Worm (Caenorhabditis elegans): ENCODE measurements around the gene nhr-1.

Gene nhr-1

DNA sequence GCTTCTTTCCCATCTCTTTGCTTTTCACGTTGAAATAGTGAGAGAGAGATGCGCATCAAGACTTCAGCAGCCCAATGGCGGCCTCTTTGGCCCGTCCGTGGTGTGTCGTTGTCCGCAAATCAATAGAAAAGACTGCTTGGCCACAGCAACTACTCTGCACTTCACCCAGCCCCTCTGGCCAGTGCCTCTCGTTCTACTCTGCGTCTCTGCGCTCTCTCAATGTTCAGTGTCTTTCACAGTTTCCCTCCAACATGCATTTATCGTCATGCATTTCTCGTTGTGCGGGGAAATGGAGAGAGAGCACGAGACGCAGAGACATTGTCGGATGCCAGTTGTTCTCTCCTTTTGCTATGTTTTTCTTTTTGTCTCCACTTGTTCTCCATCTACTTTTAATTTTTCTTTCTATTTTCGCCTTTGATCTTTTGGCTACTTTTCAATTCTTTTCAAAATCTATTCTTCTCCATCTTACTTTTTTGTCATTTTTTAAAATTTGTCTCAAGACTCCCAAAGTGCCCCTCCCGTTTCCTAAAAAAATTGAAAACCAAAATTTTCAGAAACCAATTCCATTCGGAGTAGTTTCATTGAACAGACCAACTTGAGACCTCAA is at the start of gene nhr-1:
nhr-1 (plus strand) TSS at position 557 of the 607 bp plus-strand sequence.
- TF ChIP-seq nhr-237 (tag; optimal IDR thresholded peaks at IDR 0.05) (peak; percentile 46), lin-1 (GFP tag; IDR thresholded peaks at IDR 0.05) (peak; percentile 44; the same call in 1 of the 2 replicates), F10B5.3 (tag; optimal IDR thresholded peaks at IDR 0.05) (peak; percentile 40), jun-1 (tag; optimal IDR thresholded peaks at IDR 0.05) (no peak), nhr-10 (tag; optimal IDR thresholded peaks at IDR 0.05) (peak; percentile 5), hlh-11 (tag; optimal IDR thresholded peaks at IDR 0.05) (peak; percentile 96), ztf-11 (tag; optimal IDR thresholded peaks at IDR 0.05) (no peak), ces-1 (GFP tag; optimal IDR thresholded peaks at IDR 0.05) (no peak), lin-13 (GFP tag; optimal IDR thresholded peaks at IDR 0.05) (peak; percentile 37), spr-1 (tag; optimal IDR thresholded peaks at IDR 0.05) (peak; percentile 44), zag-1 (tag; optimal IDR thresholded peaks at IDR 0.05) (peak; percentile 72), mxl-2 (GFP tag; conservative IDR thresholded peaks at IDR 0.05) (no peak), lin-39 (tag; optimal IDR thresholded peaks at IDR 0.05) (no peak), aly-2 (tag; optimal IDR thresholded peaks at IDR 0.05) (no peak), T20F7.1 (GFP tag; optimal IDR thresholded peaks at IDR 0.05) (no peak), tra-1 (GFP tag; IDR thresholded peaks at IDR 0.05) (peak; percentile 88), zip-11 (GFP tag; IDR thresholded peaks at IDR 0.05) (no peak), Y75B8A.6 (GFP tag; IDR thresholded peaks at IDR 0.05) (no peak), mdl-1 (tag; optimal IDR thresholded peaks at IDR 0.05) (peak; percentile 89 to 93), ZK337.2 (GFP tag; IDR thresholded peaks at IDR 0.05) (no peak), unc-39 (tag; optimal IDR thresholded peaks at IDR 0.05) (no peak), spr-3 (GFP tag; optimal IDR thresholded peaks at IDR 0.05) (no peak), lin-38 (GFP tag; IDR thresholded peaks at IDR 0.05) (peak; percentile 34), Y5F2A.4 (GFP tag; optimal IDR thresholded peaks at IDR 0.05) (no peak), Y48G9A.11 (GFP tag; IDR thresholded peaks at IDR 0.05) (no peak), zfp-2 (tag; optimal IDR thresholded peaks at IDR 0.05) (no peak), daf-19 (GFP tag; conservative IDR thresholded peaks at IDR 0.05) (0 out of 2 replicates have a peak, but pooled peaks have one; percentile 35), nhr-77 (tag; optimal IDR thresholded peaks at IDR 0.05) (peak; percentile 82), hmg-1.1 (GFP tag; IDR thresholded peaks at IDR 0.05) (peak; percentile 88), F37D6.2 (tag; optimal IDR thresholded peaks at IDR 0.05) (peak; percentile 72), ceh-82 (tag; optimal IDR thresholded peaks at IDR 0.05) (no peak), ceh-44 (GFP tag; IDR thresholded peaks at IDR 0.05) (no peak), hlh-30 (tag; optimal IDR thresholded peaks at IDR 0.05; ENCODE audit: insufficient read depth) (peak; percentile 95), tag-97 (GFP tag; IDR thresholded peaks at IDR 0.05) (no peak), duxl-1 (tag; optimal IDR thresholded peaks at IDR 0.05; ENCODE audit: poor library complexity) (no peak), unc-130 (GFP tag; optimal IDR thresholded peaks at IDR 0.05) (no peak), fkh-10 (GFP tag; optimal IDR thresholded peaks at IDR 0.05) (peak; percentile 27), nhr-11 (tag; optimal IDR thresholded peaks at IDR 0.05) (peak; percentile 82), lim-7 (GFP tag; IDR thresholded peaks at IDR 0.05) (peak; percentile 57; the same call in 1 of the 2 replicates), gei-8 (GFP tag; optimal IDR thresholded peaks at IDR 0.05) (peak; percentile 81), snpc-1.2 (GFP tag; IDR thresholded peaks at IDR 0.05) (no peak), unc-62 (GFP tag; optimal IDR thresholded peaks at IDR 0.05 in 1 of 2) (peak in 1 of 2 experiments; percentile 100), unc-62 (tag; optimal IDR thresholded peaks at IDR 0.05) (no peak), attf-4 (tag; optimal IDR thresholded peaks at IDR 0.05) (no peak), zfp-3 (GFP tag; conservative IDR thresholded peaks at IDR 0.05) (no peak), nhr-25 (tag; optimal IDR thresholded peaks at IDR 0.05; ENCODE audit: borderline replicate concordance, insufficient read depth) (peak; percentile 16), fos-1 (tag; optimal IDR thresholded peaks at IDR 0.05) (no peak), nhr-28 (tag; optimal IDR thresholded peaks at IDR 0.05) (peak; percentile 95), Y105C5A.15 (GFP tag; IDR thresholded peaks at IDR 0.05) (no peak), hif-1 (tag; optimal IDR thresholded peaks at IDR 0.05) (peak; percentile 33 to 83), ceh-28 (tag; optimal IDR thresholded peaks at IDR 0.05) (peak; percentile 52)
